Fruit fly (Drosophila melanogaster) whole organism, embryonic: ENCODE data around the gene mRpL40.

Experiments
- Adf1 ChIP-seq: fragments of 200-800 bp; sonication (Bioruptor generic); IDR thresholded peaks from 2 replicates; pipeline ENCODE4 v1.3.6; 2022; ENCODE audit warnings: missing biosample characterization, missing genetic modification characterization
- B-H1 ChIP-seq: fragments of 200-800 bp; sonication (Bioruptor generic); IDR thresholded peaks from 3 replicates; pipeline ENCODE4 v1.3.6; 2022; ENCODE audit warnings: missing biosample characterization, missing genetic modification characterization
- Bdp1 ChIP-seq: fragments of 200-800 bp; sonication (Bioruptor generic); optimal IDR thresholded peaks from 3 replicates; lab custom pipeline; 2016; ENCODE audit warnings: missing biosample characterization, missing genetic modification characterization
- CG10366 ChIP-seq: fragments of 200-800 bp; sonication (Bioruptor generic); IDR thresholded peaks from 2 replicates; pipeline ENCODE4 v1.3.6; 2022; ENCODE audit warnings: missing biosample characterization, missing genetic modification characterization
- CG13424 ChIP-seq: fragments of 200-800 bp; sonication (Bioruptor generic); optimal IDR thresholded peaks from 2 replicates; lab custom pipeline; 2019; ENCODE audit warnings: missing biosample characterization, mild to moderate bottlenecking, missing genetic modification characterization, moderate library complexity
- CG13775 ChIP-seq: fragments of 200-800 bp; sonication (Bioruptor generic); optimal IDR thresholded peaks from 3 replicates; lab custom pipeline; 2017; ENCODE audit warnings: missing biosample characterization, mild to moderate bottlenecking, missing genetic modification characterization
- CG14710 ChIP-seq: fragments of 200-800 bp; sonication (Bioruptor generic); optimal IDR thresholded peaks from 3 replicates; lab custom pipeline; 2019; ENCODE audit warnings: missing biosample characterization, mild to moderate bottlenecking, missing genetic modification characterization, moderate library complexity
- CG15011 ChIP-seq: fragments of 200-800 bp; sonication (Bioruptor generic); optimal IDR thresholded peaks from 3 replicates; lab custom pipeline; 2018; ENCODE audit warnings: missing biosample characterization, mild to moderate bottlenecking, missing genetic modification characterization
- CG15479 ChIP-seq: fragments of 200-800 bp; sonication (Bioruptor generic); optimal IDR thresholded peaks from 3 replicates; lab custom pipeline; 2019; ENCODE audit warnings: missing biosample characterization, mild to moderate bottlenecking, missing genetic modification characterization, moderate library complexity
- CG15696 ChIP-seq: fragments of 200-800 bp; sonication (Bioruptor generic); optimal IDR thresholded peaks from 2 replicates; lab custom pipeline; 2019; ENCODE audit warnings: missing biosample characterization, mild to moderate bottlenecking, missing genetic modification characterization, moderate library complexity
- CG16813 ChIP-seq: fragments of 200-800 bp; sonication (Bioruptor generic); IDR thresholded peaks from 3 replicates; pipeline ENCODE4 v1.3.6; 2022; ENCODE audit warnings: missing biosample characterization, missing genetic modification characterization; ENCODE audit not compliant: partially characterized antibody
- CG16815 ChIP-seq: fragments of 200-800 bp; sonication (Bioruptor generic); optimal IDR thresholded peaks from 3 replicates; lab custom pipeline; 2017; ENCODE audit warnings: missing biosample characterization, mild to moderate bottlenecking, missing genetic modification characterization
- CG17361 ChIP-seq: fragments of 200-800 bp; sonication (Bioruptor generic); IDR thresholded peaks from 3 replicates; pipeline ENCODE4 v1.3.6; 2022; ENCODE audit warnings: missing biosample characterization, missing genetic modification characterization
- CG2199 ChIP-seq: fragments of 200-800 bp; sonication (Bioruptor generic); IDR thresholded peaks from 3 replicates; pipeline ENCODE4 v1.3.6; 2022; ENCODE audit warnings: missing biosample characterization, missing genetic modification characterization
- CG3838 ChIP-seq: fragments of 200-800 bp; sonication (Bioruptor generic); optimal IDR thresholded peaks from 3 replicates; lab custom pipeline; 2016; ENCODE audit warnings: missing biosample characterization, missing genetic modification characterization
- CG4854 ChIP-seq: fragments of 200-800 bp; sonication (Bioruptor generic); optimal IDR thresholded peaks from 2 replicates; lab custom pipeline; 2016; ENCODE audit warnings: missing biosample characterization, missing genetic modification characterization, inconsistent platforms
- CG5245 ChIP-seq: fragments of 200-800 bp; sonication (Bioruptor generic); optimal IDR thresholded peaks from 3 replicates; lab custom pipeline; 2016; ENCODE audit warnings: missing biosample characterization, missing genetic modification characterization
- CG8089 ChIP-seq: fragments of 200-800 bp; sonication (Bioruptor generic); optimal IDR thresholded peaks from 3 replicates; lab custom pipeline; 2016; ENCODE audit warnings: missing biosample characterization, missing genetic modification characterization
- CG8359 ChIP-seq: fragments of 200-800 bp; sonication (Bioruptor generic); optimal IDR thresholded peaks from 2 replicates; lab custom pipeline; 2017; ENCODE audit warnings: missing biosample characterization, mild to moderate bottlenecking, missing genetic modification characterization, borderline replicate concordance
- CHES-1-like ChIP-seq: fragments of 200-800 bp; sonication (Bioruptor generic); optimal IDR thresholded peaks from 2 replicates; lab custom pipeline; 2016; ENCODE audit warnings: missing biosample characterization, missing genetic modification characterization
- CkIIα-i1 ChIP-seq: fragments of 200-800 bp; sonication (Bioruptor generic); IDR thresholded peaks from 2 replicates; pipeline ENCODE4 v1.3.6; 2022; ENCODE audit warnings: missing biosample characterization, missing genetic modification characterization
- D19A ChIP-seq: fragments of 200-800 bp; optimal IDR thresholded peaks from 3 replicates; lab custom pipeline; 2019; ENCODE audit warnings: missing biosample characterization, mild to moderate bottlenecking, missing genetic modification characterization, moderate library complexity
- HmgD ChIP-seq: fragments of 200-800 bp; sonication (Bioruptor generic); optimal IDR thresholded peaks from 3 replicates; lab custom pipeline; 2016; ENCODE audit warnings: missing biosample characterization, missing genetic modification characterization
- HmgZ ChIP-seq: fragments of 200-800 bp; sonication (Bioruptor generic); optimal IDR thresholded peaks from 2 replicates; lab custom pipeline; 2018; ENCODE audit warnings: missing biosample characterization, mild to moderate bottlenecking, missing genetic modification characterization
- Med ChIP-seq: fragments of 200-800 bp; sonication (Bioruptor generic); peaks from one replicate; lab custom pipeline; 2016; ENCODE audit warnings: missing biosample characterization, missing genetic modification characterization, mild to moderate bottlenecking, inconsistent platforms, moderate library complexity
- NK7.1 ChIP-seq: fragments of 200-800 bp; sonication (Bioruptor generic); optimal IDR thresholded peaks from 3 replicates; lab custom pipeline; 2016; ENCODE audit warnings: missing biosample characterization, missing genetic modification characterization
- Opbp ChIP-seq: fragments of 200-800 bp; sonication (Bioruptor generic); IDR thresholded peaks from 3 replicates; pipeline ENCODE4 v1.3.6; 2022; ENCODE audit warnings: missing biosample characterization, missing genetic modification characterization; ENCODE audit not compliant: partially characterized antibody
- Poxn ChIP-seq: fragments of 200-800 bp; sonication (Bioruptor generic); IDR thresholded peaks from 2 replicates; pipeline ENCODE4 v1.3.6; 2022; ENCODE audit warnings: missing biosample characterization, missing genetic modification characterization
- Sry-δ ChIP-seq: fragments of 200-800 bp; sonication (Bioruptor generic); optimal IDR thresholded peaks from 2 replicates; lab custom pipeline; 2016; ENCODE audit warnings: missing biosample characterization, missing genetic modification characterization
- Taf1 ChIP-seq: fragments of 200-800 bp; sonication (Bioruptor generic); IDR thresholded peaks from 2 replicates; pipeline ENCODE4 v1.3.6; 2022; ENCODE audit warnings: missing biosample characterization, missing genetic modification characterization
- Usf ChIP-seq: fragments of 200-800 bp; sonication (Bioruptor generic); optimal IDR thresholded peaks from 2 replicates; lab custom pipeline; 2017; ENCODE audit warnings: missing genotype, missing biosample characterization, missing genetic modification characterization
- ab ChIP-seq: fragments of 200-800 bp; sonication (Bioruptor generic); optimal IDR thresholded peaks from 2 replicates; lab custom pipeline; 2016; ENCODE audit warnings: missing biosample characterization, missing genetic modification characterization
- abd-A ChIP-seq: fragments of 200-800 bp; sonication (Bioruptor generic); optimal IDR thresholded peaks from 3 replicates; lab custom pipeline; 2019; ENCODE audit warnings: missing biosample characterization, mild to moderate bottlenecking, missing genetic modification characterization, moderate library complexity
- ap ChIP-seq: fragments of 200-800 bp; sonication (Bioruptor generic); IDR thresholded peaks from 2 replicates; pipeline ENCODE4 v1.3.6; 2022; ENCODE audit warnings: missing biosample characterization, missing genetic modification characterization
- ato ChIP-seq: fragments of 200-800 bp; sonication (Bioruptor generic); IDR thresholded peaks from 2 replicates; pipeline ENCODE4 v1.3.6; 2022; ENCODE audit warnings: missing biosample characterization, missing genetic modification characterization; ENCODE audit not compliant: partially characterized antibody
- bab2 ChIP-seq: fragments of 200-800 bp; sonication (Bioruptor generic); optimal IDR thresholded peaks from 2 replicates; lab custom pipeline; 2016; ENCODE audit warnings: missing biosample characterization, missing genetic modification characterization
- cg ChIP-seq: fragments of 200-800 bp; sonication (Bioruptor generic); optimal IDR thresholded peaks from 3 replicates; lab custom pipeline; 2019; ENCODE audit warnings: missing biosample characterization, mild to moderate bottlenecking, missing genetic modification characterization, moderate library complexity
- da ChIP-seq: fragments of 200-800 bp; sonication (Bioruptor generic); optimal IDR thresholded peaks from 2 replicates; lab custom pipeline; 2016; ENCODE audit warnings: missing biosample characterization, missing genetic modification characterization
- eyg ChIP-seq: fragments of 200-800 bp; sonication (Bioruptor generic); optimal IDR thresholded peaks from 3 replicates; lab custom pipeline; 2016; ENCODE audit warnings: missing biosample characterization, missing genetic modification characterization
- ham ChIP-seq: fragments of 200-800 bp; sonication (Bioruptor generic); IDR thresholded peaks from 2 replicates; pipeline ENCODE4 v1.3.6; 2022; ENCODE audit warnings: missing biosample characterization, missing genetic modification characterization
- her ChIP-seq: fragments of 200-800 bp; sonication (Bioruptor generic); optimal IDR thresholded peaks from 2 replicates; lab custom pipeline; 2016; ENCODE audit warnings: missing biosample characterization, missing genetic modification characterization
- ken ChIP-seq: fragments of 200-800 bp; sonication (Bioruptor generic); IDR thresholded peaks from 3 replicates; pipeline ENCODE4 v1.3.6; 2022; ENCODE audit warnings: missing biosample characterization, missing genetic modification characterization
- kni ChIP-seq: fragments of 200-800 bp; sonication (Bioruptor generic); optimal IDR thresholded peaks from 3 replicates; lab custom pipeline; 2017; ENCODE audit warnings: mild to moderate bottlenecking, missing biosample characterization, missing genetic modification reagents, missing genetic modification characterization
- mam ChIP-seq: fragments of 200-800 bp; sonication (Bioruptor generic); optimal IDR thresholded peaks from 3 replicates; lab custom pipeline; 2016; ENCODE audit warnings: missing biosample characterization, missing genetic modification characterization
- prd ChIP-seq, 3 experiments: fragments of >200 bp in 2 of 3; fragments of 200-800 bp in 1 of 3; sonication (Bioruptor generic) in 1 of 3; optimal IDR thresholded peaks in 2 of 3; IDR thresholded peaks in 1 of 3; 2 replicates in 2 of 3; 3 replicates in 1 of 3; pipeline versions ENCODE4 v1.3.6 to Lab custom; 2017 to 2022; ENCODE audit warnings: missing biosample characterization in 1 of 3, missing genetic modification characterization in 1 of 3
- row ChIP-seq: fragments of 200-800 bp; sonication (Bioruptor generic); IDR thresholded peaks from 3 replicates; pipeline ENCODE4 v1.3.6; 2022; ENCODE audit warnings: missing biosample characterization, missing genetic modification characterization
- slbo ChIP-seq: fragments of 200-800 bp; sonication (Bioruptor generic); IDR thresholded peaks from 2 replicates; pipeline ENCODE4 v1.3.6; 2022; ENCODE audit warnings: missing biosample characterization, missing genetic modification characterization
- slou ChIP-seq: fragments of 200-800 bp; sonication (Bioruptor generic); optimal IDR thresholded peaks from 3 replicates; lab custom pipeline; 2016; ENCODE audit warnings: missing biosample characterization, missing genetic modification characterization
- tgo ChIP-seq: fragments of 200-800 bp; sonication (Bioruptor generic); IDR thresholded peaks from 3 replicates; pipeline ENCODE4 v1.3.6; 2022; ENCODE audit warnings: missing biosample characterization, missing genetic modification characterization
- unpg ChIP-seq: fragments of 200-800 bp; sonication (Bioruptor generic); optimal IDR thresholded peaks from 3 replicates; lab custom pipeline; 2018; ENCODE audit warnings: missing biosample characterization, mild to moderate bottlenecking, missing genetic modification characterization, moderate library complexity

The mRpL40 gene

DNA sequence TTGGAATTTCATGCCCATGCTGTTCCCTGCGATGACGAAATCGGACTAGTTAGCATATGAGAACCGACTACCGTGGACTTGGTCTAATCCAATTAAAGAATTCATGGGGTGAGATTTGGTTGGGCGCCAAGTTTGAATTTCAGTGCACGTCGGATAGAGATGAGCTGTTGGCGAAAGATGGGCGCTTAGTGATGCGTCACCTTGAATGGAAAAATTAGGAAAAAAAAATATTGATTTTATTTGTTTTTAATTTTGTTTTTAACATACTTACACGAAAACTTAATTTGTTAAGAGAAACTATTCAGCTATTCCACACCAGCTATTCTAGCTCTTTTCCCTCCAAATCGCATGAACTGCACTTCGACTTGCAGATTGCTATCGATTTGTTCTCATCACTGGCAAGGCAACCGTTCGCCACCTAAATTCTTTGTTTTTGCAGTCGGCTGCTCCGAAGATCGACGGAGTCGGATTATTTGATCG is 14.0 kb downstream of the mRpL40 start, which contains the start of the genes ninaG and Sptz (continued):
- TF ChIP-seq Taf1 (GFP tag; lab: Robert Waterston, UW) (peak; percentile 90), D19A (tag; lab: Kevin White, UChicago) (no peak), CG14710 (peak; percentile 93), unpg (GFP tag; lab: Kevin White, UChicago) (peak; percentile 93), CG3838 (GFP tag; lab: Kevin White, UChicago) (peak; percentile 89), Bdp1 (GFP tag; lab: Kevin White, UChicago) (peak; percentile 87), slbo (peak; percentile 97), kni (GFP tag; lab: Kevin White, UChicago) (no peak), Usf (GFP tag; lab: Kevin White, UChicago) (peak; percentile 91), row (peak; percentile 98), CG15479 (GFP tag; lab: Kevin White, UChicago) (peak; percentile 30), eyg (peak; percentile 83), CG13424 (tag; lab: Kevin White, UChicago) (peak; percentile 92), Opbp (GFP tag; lab: Robert Waterston, UW) (peak; percentile 38; the same call in 1 of the 3 replicates), Poxn (GFP tag; lab: Robert Waterston, UW) (peak; percentile 70; the same call in 1 of the 2 replicates), CHES-1-like (GFP tag; lab: Kevin White, UChicago) (peak; percentile 93), mam (GFP tag; lab: Kevin White, UChicago) (peak; percentile 98), Med (GFP tag; lab: Kevin White, UChicago) (peak; percentile 99), HmgD (peak; percentile 86), CG5245 (GFP tag; lab: Kevin White, UChicago) (peak; percentile 89), bab2 (GFP tag; lab: Kevin White, UChicago) (peak; percentile 96), CG16815 (peak; percentile 91), Adf1 (GFP tag; lab: Robert Waterston, UW) (peak; percentile 81), HmgZ (peak; percentile 95), CG16813 (peak; percentile 55; the same call in 2 of the 3 replicates), abd-A (no peak), CG13775 (GFP tag; lab: Kevin White, UChicago) (peak; percentile 94), CG2199 (GFP tag; lab: Robert Waterston, UW) (peak; percentile 95; the same call in 2 of the 3 replicates), prd (optimal IDR thresholded peaks at IDR 0.05; lab: Kevin White, UChicago) (no peak), prd (GFP tag; IDR thresholded peaks at IDR 0.05; lab: Robert Waterston, UW) (peak; percentile 99), ap (GFP tag; lab: Robert Waterston, UW) (peak; percentile 93), CG4854 (GFP tag; lab: Kevin White, UChicago) (no peak), CG17361 (peak; percentile 98), CG15696 (tag; lab: Kevin White, UChicago) (peak; percentile 93), CG15011 (GFP tag; lab: Kevin White, UChicago) (peak; percentile 75), ab (GFP tag; lab: Kevin White, UChicago) (peak; percentile 90), ken (GFP tag; lab: Robert Waterston, UW) (peak; percentile 96), CkIIα-i1 (GFP tag; lab: Robert Waterston, UW) (peak; percentile 74), cg (GFP tag; lab: Kevin White, UChicago) (no peak), CG8359 (GFP tag; lab: Kevin White, UChicago) (peak; percentile 56), CG10366 (GFP tag; lab: Robert Waterston, UW) (peak; percentile 95), CG8089 (peak; percentile 90), slou (GFP tag; lab: Kevin White, UChicago) (peak; percentile 89), her (GFP tag; lab: Kevin White, UChicago) (peak; percentile 84), B-H1 (peak; percentile 92), NK7.1 (peak; percentile 70), da (GFP tag; lab: Kevin White, UChicago) (peak; percentile 86), ham (GFP tag; lab: Robert Waterston, UW) (peak; percentile 65; the same call in 1 of the 2 replicates), Sry-δ (GFP tag; lab: Kevin White, UChicago) (peak; percentile 91), ato (GFP tag; lab: Robert Waterston, UW) (no peak), tgo (GFP tag; lab: Robert Waterston, UW) (peak; percentile 96)
